Fruit fly (Drosophila melanogaster) whole organism, prepupa: Measurements from ENCODE around the gene CG45065.

Experiments
- Blimp-1 ChIP-seq: fragments of 200-800 bp; sonication (Bioruptor generic); optimal IDR thresholded peaks from 3 replicates; lab custom pipeline; 2017; ENCODE audit warnings: missing biosample characterization, missing genetic modification characterization, mild to moderate bottlenecking, moderate library complexity, missing genetic modification reagents
- CG11294 ChIP-seq: fragments of 200-800 bp; sonication (Bioruptor generic); IDR thresholded peaks from 2 replicates; pipeline ENCODE4 v1.3.6; 2022; ENCODE audit warnings: missing biosample characterization, missing genetic modification characterization
- CG1621 ChIP-seq: fragments of 200-800 bp; sonication (Bioruptor generic); optimal IDR thresholded peaks from 3 replicates; lab custom pipeline; 2018; ENCODE audit warnings: missing biosample characterization, mild to moderate bottlenecking, missing genetic modification characterization
- CG16779 ChIP-seq: fragments of 200-800 bp; sonication (Bioruptor generic); optimal IDR thresholded peaks from 3 replicates; lab custom pipeline; 2017; ENCODE audit warnings: missing biosample characterization, mild to moderate bottlenecking, missing genetic modification characterization
- CG31627 ChIP-seq: fragments of 200-800 bp; sonication (Bioruptor generic); optimal IDR thresholded peaks from 3 replicates; lab custom pipeline; 2016; ENCODE audit warnings: missing biosample characterization, missing genetic modification characterization
- CG32006 ChIP-seq: fragments of 200-800 bp; sonication (Bioruptor generic); optimal IDR thresholded peaks from 3 replicates; lab custom pipeline; 2017; ENCODE audit warnings: missing biosample characterization, mild to moderate bottlenecking, missing genetic modification characterization
- CG6163 ChIP-seq: fragments of 200-800 bp; sonication (Bioruptor generic); IDR thresholded peaks from 3 replicates; pipeline ENCODE4 v1.3.6; 2022; ENCODE audit warnings: missing biosample characterization, missing genetic modification characterization
- CG6854 ChIP-seq: fragments of 200-800 bp; sonication (Bioruptor generic); optimal IDR thresholded peaks from 2 replicates; lab custom pipeline; 2017; ENCODE audit warnings: missing biosample characterization, mild to moderate bottlenecking, missing genetic modification characterization
- CG7368 ChIP-seq: fragments of 200-800 bp; sonication (Bioruptor generic); optimal IDR thresholded peaks from 3 replicates; lab custom pipeline; 2016; ENCODE audit warnings: missing biosample characterization, missing genetic modification characterization
- CG8319 ChIP-seq: fragments of 200-800 bp; sonication (Bioruptor generic); optimal IDR thresholded peaks from 3 replicates; lab custom pipeline; 2016; ENCODE audit warnings: missing biosample characterization, missing genetic modification characterization
- Eip78C ChIP-seq: fragments of 200-800 bp; sonication (Bioruptor generic); peaks from one replicate; lab custom pipeline; 2016; ENCODE audit warnings: missing biosample characterization, missing genetic modification characterization
- Ets96B ChIP-seq: fragments of 200-800 bp; optimal IDR thresholded peaks from 2 replicates; lab custom pipeline; 2019; ENCODE audit warnings: missing biosample characterization, mild to moderate bottlenecking, missing genetic modification characterization, moderate library complexity
- Hr39 ChIP-seq: fragments of 200-800 bp; sonication (Bioruptor generic); optimal IDR thresholded peaks from 2 replicates; lab custom pipeline; 2016; ENCODE audit warnings: missing biosample characterization, missing genetic modification characterization
- Lpt ChIP-seq: fragments of 200-800 bp; sonication (Bioruptor generic); optimal IDR thresholded peaks from 3 replicates; lab custom pipeline; 2016; ENCODE audit warnings: missing biosample characterization, missing genetic modification characterization
- Sox14 ChIP-seq: fragments of 200-800 bp; sonication (Bioruptor generic); optimal IDR thresholded peaks from 3 replicates; lab custom pipeline; 2016; ENCODE audit warnings: missing biosample characterization, missing genetic modification characterization
- Sox15 ChIP-seq: fragments of 200-800 bp; sonication (Bioruptor generic); optimal IDR thresholded peaks from 3 replicates; lab custom pipeline; 2016; ENCODE audit warnings: missing biosample characterization, missing genetic modification characterization
- achi ChIP-seq: fragments of 200-800 bp; sonication (Bioruptor generic); optimal IDR thresholded peaks from 3 replicates; lab custom pipeline; 2016; ENCODE audit warnings: missing biosample characterization, missing genetic modification characterization
- dac ChIP-seq: fragments of 200-800 bp; sonication (Bioruptor generic); optimal IDR thresholded peaks from 2 replicates; lab custom pipeline; 2017; ENCODE audit warnings: missing biosample characterization, mild to moderate bottlenecking, missing genetic modification characterization
- eg ChIP-seq: fragments of 200-800 bp; sonication (Bioruptor generic); IDR thresholded peaks from 3 replicates; pipeline ENCODE4 v1.3.6; 2022; ENCODE audit warnings: missing biosample characterization, missing genetic modification characterization
- esn ChIP-seq: fragments of 200-800 bp; sonication (Bioruptor generic); optimal IDR thresholded peaks from 2 replicates; lab custom pipeline; 2016; ENCODE audit warnings: missing biosample characterization, mild to moderate bottlenecking, missing genetic modification characterization, moderate library complexity
- fd59A ChIP-seq: fragments of 200-800 bp; sonication (Bioruptor generic); optimal IDR thresholded peaks from 2 replicates; lab custom pipeline; 2017; ENCODE audit warnings: missing biosample characterization, mild to moderate bottlenecking, missing genetic modification characterization, missing genetic modification reagents
- fkh ChIP-seq: fragments of 200-800 bp; sonication (Bioruptor generic); optimal IDR thresholded peaks from 3 replicates; lab custom pipeline; 2017; ENCODE audit warnings: missing biosample characterization, mild to moderate bottlenecking, missing genetic modification characterization, moderate library complexity
- pdm3 ChIP-seq: fragments of 200-800 bp; sonication (Bioruptor generic); optimal IDR thresholded peaks from 3 replicates; lab custom pipeline; 2016; ENCODE audit warnings: missing biosample characterization, missing genetic modification characterization
- ss ChIP-seq, 2 experiments: fragments of 200-800 bp; sonication (Bioruptor generic); optimal IDR thresholded peaks; 2 replicates in 1 of 2; 3 replicates in 1 of 2; lab custom pipeline; 2017 to 2018; ENCODE audit warnings: mild to moderate bottlenecking in 2 of 2, missing biosample characterization in 2 of 2, missing genetic modification characterization in 2 of 2, moderate library complexity in 1 of 2
- svp ChIP-seq: fragments of 200-800 bp; sonication (Bioruptor generic); peaks from one replicate; lab custom pipeline; 2016; ENCODE audit warnings: missing biosample characterization, missing genetic modification characterization
- topi ChIP-seq: fragments of 200-800 bp; sonication (Bioruptor generic); optimal IDR thresholded peaks from 3 replicates; lab custom pipeline; 2016; ENCODE audit warnings: missing biosample characterization, missing genetic modification characterization
- vri ChIP-seq: fragments of 200-800 bp; sonication (Bioruptor generic); optimal IDR thresholded peaks from 3 replicates; lab custom pipeline; 2016; ENCODE audit warnings: missing biosample characterization, mild to moderate bottlenecking, missing genetic modification characterization

The CG45065 gene

DNA sequence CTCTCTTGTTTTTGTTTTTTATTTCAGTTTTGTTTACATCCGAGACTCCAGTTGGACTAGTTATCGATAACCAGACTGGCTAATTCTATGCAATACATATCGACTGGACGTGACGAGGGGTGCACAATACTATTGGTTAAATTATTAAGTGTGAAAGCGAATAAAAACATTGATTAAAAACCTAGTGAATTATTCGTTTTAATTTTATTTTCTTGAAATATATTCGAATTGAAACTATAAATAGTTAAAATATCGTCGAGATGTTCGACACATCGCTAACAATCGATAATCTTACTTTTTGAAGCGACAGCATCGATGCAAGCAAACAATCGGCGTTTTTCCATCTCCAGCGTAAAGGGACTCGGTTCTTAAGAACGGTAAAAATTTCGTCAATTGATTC is 43.3 kb downstream of the CG45065 start, which contains the start of the genes CG32590 and Flo2 (continued):
- TF ChIP-seq achi (GFP tag; lab: Kevin White, UChicago) (peak; percentile 58), CG6854 (GFP tag; lab: Kevin White, UChicago) (no peak), pdm3 (GFP tag; lab: Kevin White, UChicago) (peak; percentile 69), Blimp-1 (GFP tag; lab: Kevin White, UChicago) (no peak), CG31627 (GFP tag; lab: Kevin White, UChicago) (peak; percentile 74), Sox15 (GFP tag; lab: Kevin White, UChicago) (peak; percentile 28), ss (GFP tag; optimal IDR thresholded peaks at IDR 0.05; lab: Kevin White, UChicago) (peak in 1 of 2 experiments; percentile 19)

DNA sequence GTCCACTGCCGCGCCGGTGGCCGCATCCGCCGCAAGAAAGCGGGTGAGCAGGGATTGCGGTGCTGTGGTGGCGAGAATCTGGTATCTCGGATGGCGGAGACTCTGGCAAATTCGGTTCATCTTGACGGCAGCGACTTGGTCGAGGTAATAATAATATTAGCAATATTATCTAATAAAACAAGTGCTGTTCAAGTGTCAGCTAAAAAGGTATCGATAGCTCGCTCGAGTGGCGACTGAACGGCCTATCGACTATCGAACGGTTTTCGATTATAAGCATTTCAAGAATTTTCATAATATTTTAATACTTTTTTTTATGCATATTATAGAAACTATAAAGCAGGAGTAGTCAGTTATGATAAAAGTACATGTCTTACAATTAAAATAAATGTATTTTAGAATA is 44.4 kb downstream of the CG45065 start, which contains the start of gene Grx5:
Gene Grx5, minus strand, starts transcription at position 216 of the 400 bp plus-strand sequence.
- TF ChIP-seq achi (GFP tag; lab: Kevin White, UChicago): no peak
- peak; percentile 38 for TF ChIP-seq vri (GFP tag; lab: Kevin White, UChicago)

DNA sequence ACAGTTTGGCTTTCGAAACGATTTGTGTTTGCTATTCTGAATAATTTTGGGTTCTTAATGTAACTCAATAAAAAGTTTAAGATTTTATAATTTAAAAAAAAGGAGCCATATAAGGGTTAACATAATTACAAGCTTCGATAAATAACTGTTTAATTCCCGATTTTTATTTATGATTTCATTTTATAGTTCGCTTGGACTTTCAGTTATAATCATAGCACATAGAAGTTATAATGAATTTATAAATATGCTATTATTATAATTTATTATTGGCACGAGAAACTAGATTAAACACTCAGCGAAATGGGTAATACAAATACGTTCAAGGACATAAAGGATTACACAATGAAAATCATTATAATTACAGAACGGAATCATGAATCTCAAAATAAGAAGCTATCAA is 46.0 kb downstream of the CG45065 start, which contains the start of gene CG14410:
Gene CG14410, plus strand, starts transcription at position 301 of the 400 bp plus-strand sequence.
- TF ChIP-seq CG1621 (tag; lab: Kevin White, UChicago): no peak
- TF ChIP-seq CG16779: no peak
- no peak for TF ChIP-seq fkh (GFP tag; lab: Kevin White, UChicago)
- TF ChIP-seq CG11294: no peak
- no peak for TF ChIP-seq Ets96B (tag; lab: Kevin White, UChicago)

DNA sequence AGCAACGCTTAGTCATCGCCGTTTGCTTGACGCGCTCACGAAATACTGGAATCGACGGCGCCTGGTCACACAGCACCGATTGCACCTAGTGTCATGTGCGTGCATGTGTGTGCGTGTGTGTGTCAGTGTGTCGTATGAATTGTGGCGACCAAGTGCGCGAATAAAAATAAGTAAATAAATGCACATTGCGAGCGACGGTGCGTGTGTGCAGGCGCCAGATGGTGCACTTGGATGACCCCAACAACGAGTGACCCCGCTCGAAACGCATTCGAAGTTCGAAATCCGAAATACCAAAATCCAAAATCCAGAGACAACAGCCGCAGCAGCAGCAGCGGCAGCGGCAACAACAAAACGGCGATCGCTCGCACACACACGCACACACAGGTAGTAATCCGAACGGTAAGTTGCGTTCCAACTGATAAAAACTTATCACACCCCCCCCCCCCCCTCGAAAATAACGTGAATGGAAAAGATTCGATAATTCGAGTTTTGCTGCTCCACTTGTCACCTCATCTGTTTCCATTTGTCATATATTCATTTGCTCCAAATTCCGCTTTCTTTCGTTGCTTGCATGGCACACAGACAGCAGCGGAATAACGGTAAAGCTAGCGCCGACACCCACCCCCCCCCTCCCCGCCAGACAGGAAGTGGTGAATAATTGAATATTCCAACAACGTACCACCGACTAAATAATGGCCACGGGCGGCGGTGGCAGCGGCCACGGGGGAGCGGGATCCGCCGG is 49.7 kb downstream of the CG45065 start, which contains the start of gene CG14411:
Gene CG14411, plus strand, starts transcription at position 86 of the 742 bp plus-strand sequence.
- TF ChIP-seq Eip78C (GFP tag; lab: Kevin White, UChicago): peak; percentile 64
- TF ChIP-seq fkh (GFP tag; lab: Kevin White, UChicago): peak; percentile 20
- peak; percentile 80 for TF ChIP-seq svp (GFP tag; lab: Kevin White, UChicago)
- TF ChIP-seq CG1621 (tag; lab: Kevin White, UChicago): no peak
- TF ChIP-seq eg: 0 out of 3 replicates have a peak, but pooled peaks have one; percentile 9
- TF ChIP-seq Sox14 (GFP tag; lab: Kevin White, UChicago): no peak
- TF ChIP-seq Lpt (GFP tag; lab: Kevin White, UChicago): no peak
- peak; percentile 7 for TF ChIP-seq CG6854 (GFP tag; lab: Kevin White, UChicago)
- peak; percentile 43 for TF ChIP-seq achi (GFP tag; lab: Kevin White, UChicago)
- no peak for TF ChIP-seq vri (GFP tag; lab: Kevin White, UChicago)

DNA sequence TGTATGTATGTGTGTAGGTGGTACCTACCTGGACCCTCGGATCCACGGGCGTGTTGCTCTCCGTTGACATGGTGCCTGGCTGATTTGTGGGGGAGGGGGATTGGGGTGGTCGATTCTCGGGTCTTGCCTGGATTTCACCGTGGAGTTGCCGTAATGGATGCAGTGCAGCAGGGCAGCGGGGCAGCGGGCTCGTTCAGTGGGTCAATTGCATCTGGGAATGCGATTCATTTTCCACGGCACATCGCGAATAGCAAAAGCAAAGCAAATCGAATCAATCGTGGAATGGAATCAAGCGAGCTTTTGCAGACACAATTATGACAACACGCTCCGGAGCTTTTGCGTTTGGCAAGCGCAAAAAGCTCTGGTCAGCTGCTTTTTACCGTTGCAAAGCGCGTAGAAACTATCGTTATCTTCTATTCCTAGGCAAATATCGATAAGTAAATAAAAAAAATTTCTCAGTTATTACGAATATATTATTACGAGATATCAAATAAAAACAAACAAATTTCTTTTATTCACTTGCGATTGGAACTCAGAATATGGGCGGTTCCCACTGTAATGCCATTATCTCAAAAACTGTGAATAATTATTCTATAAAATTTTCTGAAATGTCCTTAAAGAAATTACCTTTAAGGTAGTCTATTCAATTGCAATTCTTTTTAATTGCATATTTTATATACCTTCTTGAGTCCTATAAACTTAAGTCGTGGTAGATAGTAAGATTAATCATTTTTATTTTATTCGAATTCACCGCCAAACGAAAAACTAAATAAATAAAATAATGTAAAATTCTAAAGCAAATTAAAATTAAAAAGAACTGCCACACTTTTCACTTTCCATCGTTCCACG is 50.4 kb downstream of the CG45065 start, which contains the start of gene CG14408:
Gene CG14408, minus strand, starts transcription at position 321 of the 849 bp plus-strand sequence.
- TF ChIP-seq CG6163 (GFP tag; lab: Robert Waterston, UW) (no peak), fkh (GFP tag; lab: Kevin White, UChicago) (peak; percentile 6), fd59A (no peak), eg (no peak), Eip78C (GFP tag; lab: Kevin White, UChicago) (peak; percentile 51), topi (GFP tag; lab: Kevin White, UChicago) (peak; percentile 3), CG7368 (GFP tag; lab: Kevin White, UChicago) (no peak)

DNA sequence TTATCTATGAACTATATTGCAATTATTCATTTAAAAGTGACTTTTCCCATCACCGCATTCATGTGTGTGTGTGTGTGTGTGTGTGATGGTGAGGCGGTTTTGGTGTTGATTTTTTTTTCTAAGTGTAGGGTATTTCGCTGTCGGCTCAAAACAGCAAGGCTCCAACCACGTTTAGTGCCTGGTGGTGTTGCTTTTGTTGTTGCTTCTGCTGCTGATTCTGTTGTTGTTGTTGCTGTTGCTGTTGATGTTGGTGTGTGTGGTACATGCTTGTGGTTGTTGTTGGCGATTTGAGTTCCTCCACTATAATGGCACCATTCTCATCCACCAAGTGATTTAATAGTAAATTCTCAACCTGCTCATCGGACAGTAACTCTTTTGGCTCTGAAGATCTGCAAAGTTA is 54.7 kb downstream of the CG45065 start:
- TF ChIP-seq CG8319 (no peak), fd59A (no peak), vri (GFP tag; lab: Kevin White, UChicago) (no peak), CG6854 (GFP tag; lab: Kevin White, UChicago) (no peak), Hr39 (GFP tag; lab: Kevin White, UChicago) (no peak), CG32006 (GFP tag; lab: Kevin White, UChicago) (no peak), esn (GFP tag; lab: Kevin White, UChicago) (no peak), dac (GFP tag; lab: Kevin White, UChicago) (no peak)
